Worm (Caenorhabditis elegans) whole organism, L1 larva: ENCODE measurements around the gene F14D7.12.

Source experiments
- C04F5.9 ChIP-seq: sonication (generic microtip); optimal IDR thresholded peaks from 2 replicates; lab custom pipeline; 2016; ENCODE audit warnings: missing genetic modification characterization, missing compliant biosample characterization
- C16A3.4 ChIP-seq: fragments of 150-350 bp; optimal IDR thresholded peaks from 2 replicates; lab custom pipeline; 2014; ENCODE audit warnings: missing biosample characterization, missing genetic modification characterization
- C34B4.2 ChIP-seq: sonication (generic microtip); optimal IDR thresholded peaks from 2 replicates; lab custom pipeline; 2017; ENCODE audit warnings: mild to moderate bottlenecking, missing genetic modification characterization, missing compliant biosample characterization
- F16B12.6 ChIP-seq: fragments of 150-350 bp; optimal IDR thresholded peaks from 2 replicates; lab custom pipeline; 2014; ENCODE audit warnings: missing biosample characterization, missing genetic modification characterization
- Y116A8C.19 ChIP-seq: sonication (generic microtip); optimal IDR thresholded peaks from 2 replicates; lab custom pipeline; 2016; ENCODE audit warnings: missing compliant biosample characterization, missing genetic modification characterization, borderline replicate concordance
- aha-1 ChIP-seq: fragments of 150-350 bp; optimal IDR thresholded peaks from 2 replicates; lab custom pipeline; 2014; ENCODE audit warnings: missing biosample characterization, missing genetic modification characterization
- ama-1 ChIP-seq: fragments of 150-350 bp; optimal IDR thresholded peaks from 2 replicates; lab custom pipeline; 2014
- blmp-1 ChIP-seq: fragments of 150-350 bp; optimal IDR thresholded peaks from 2 replicates; lab custom pipeline; 2014; ENCODE audit warnings: missing biosample characterization, missing genetic modification characterization
- ceh-63 ChIP-seq: fragments of 200-800 bp; sonication (Bioruptor generic); optimal IDR thresholded peaks from 2 replicates; lab custom pipeline; 2018; ENCODE audit warnings: mild to moderate bottlenecking, missing genetic modification characterization, missing compliant biosample characterization
- ceh-8 ChIP-seq: fragments of 200-800 bp; sonication (Bioruptor generic); optimal IDR thresholded peaks from 2 replicates; lab custom pipeline; 2018; ENCODE audit warnings: mild to moderate bottlenecking, missing genetic modification characterization, moderate library complexity, missing compliant biosample characterization
- ceh-82 ChIP-seq, 3 experiments: fragments of 150-350 bp in 1 of 3; sonication (generic microtip) in 2 of 3; optimal IDR thresholded peaks; 2 replicates each; lab custom pipeline; 2014 to 2017; ENCODE audit warnings: missing biosample characterization in 3 of 3, missing genetic modification characterization in 3 of 3
- ceh-90 ChIP-seq: sonication (generic microtip); optimal IDR thresholded peaks from 2 replicates; lab custom pipeline; 2016; ENCODE audit warnings: missing genetic modification characterization, missing compliant biosample characterization
- efl-1 ChIP-seq, 4 experiments: fragments of 150-350 bp; optimal IDR thresholded peaks in 3 of 4; peaks in 1 of 4; 1 replicate in 1 of 4; 2 replicates in 3 of 4; lab custom pipeline; 2014; ENCODE audit warnings: missing biosample characterization in 2 of 4, missing genetic modification characterization in 2 of 4, missing genetic modification reagents in 2 of 4
- egl-13 ChIP-seq: sonication (generic microtip); optimal IDR thresholded peaks from 2 replicates; lab custom pipeline; 2016; ENCODE audit warnings: missing genotype, missing genetic modification reagents, missing genetic modification characterization, missing compliant biosample characterization
- elt-3 ChIP-seq, 6 experiments: fragments of 150-350 bp in 1 of 6; sonication (generic microtip); optimal IDR thresholded peaks; 2 replicates each; lab custom pipeline; 2017 to 2018; ENCODE audit warnings: missing biosample characterization in 6 of 6, missing genetic modification characterization in 6 of 6, inconsistent platforms in 1 of 6
- fkh-10 ChIP-seq: sonication (generic microtip); optimal IDR thresholded peaks from 2 replicates; lab custom pipeline; 2017; ENCODE audit warnings: missing biosample characterization, missing genetic modification reagents, missing genetic modification characterization
- fkh-4 ChIP-seq: sonication (generic microtip); optimal IDR thresholded peaks from 2 replicates; lab custom pipeline; 2016; ENCODE audit warnings: missing compliant biosample characterization, missing genetic modification characterization, borderline replicate concordance
- fkh-8 ChIP-seq: sonication (generic microtip); optimal IDR thresholded peaks from 2 replicates; lab custom pipeline; 2016; ENCODE audit warnings: mild to moderate bottlenecking, missing genetic modification characterization, missing compliant biosample characterization
- grh-1 ChIP-seq: fragments of 200-800 bp; sonication (Bioruptor generic); IDR thresholded peaks from 2 replicates; pipeline ENCODE4 v1.3.6; 2022; ENCODE audit warnings: missing genetic modification reagents, missing genetic modification characterization, missing compliant biosample characterization
- hlh-17 ChIP-seq: fragments of 200-800 bp; sonication (Bioruptor generic); optimal IDR thresholded peaks from 2 replicates; lab custom pipeline; 2018; ENCODE audit warnings: missing genetic modification characterization, mild to moderate bottlenecking, missing compliant biosample characterization, moderate library complexity, borderline replicate concordance
- hlh-4 ChIP-seq: sonication (generic microtip); optimal IDR thresholded peaks from 2 replicates; lab custom pipeline; 2016; ENCODE audit warnings: mild to moderate bottlenecking, missing genetic modification characterization, missing compliant biosample characterization
- irx-1 ChIP-seq: sonication (generic microtip); optimal IDR thresholded peaks from 2 replicates; lab custom pipeline; 2016; ENCODE audit warnings: missing genetic modification characterization, missing compliant biosample characterization
- lin-14 ChIP-seq: fragments of 200-800 bp; sonication (Bioruptor generic); optimal IDR thresholded peaks from 2 replicates; lab custom pipeline; 2018; ENCODE audit warnings: mild to moderate bottlenecking, missing genetic modification characterization, moderate library complexity, missing compliant biosample characterization
- lin-39 ChIP-seq: fragments of 150-350 bp; optimal IDR thresholded peaks from 2 replicates; lab custom pipeline; 2014; ENCODE audit warnings: missing biosample characterization, missing genetic modification reagents, missing genetic modification characterization
- lir-3 ChIP-seq: sonication (generic microtip); optimal IDR thresholded peaks from 2 replicates; lab custom pipeline; 2016; ENCODE audit warnings: mild to moderate bottlenecking, missing genetic modification characterization, moderate library complexity, missing compliant biosample characterization; ENCODE audit not compliant: poor library complexity
- mab-9 ChIP-seq: fragments of 200-800 bp; sonication (Bioruptor generic); IDR thresholded peaks from 2 replicates; pipeline ENCODE4 v1.3.6; 2022; ENCODE audit warnings: missing genetic modification reagents, missing genetic modification characterization, missing compliant biosample characterization
- mef-2 ChIP-seq: fragments of 150-350 bp; optimal IDR thresholded peaks from 2 replicates; lab custom pipeline; 2014; ENCODE audit warnings: missing biosample characterization, missing genetic modification characterization
- nhr-11 ChIP-seq: fragments of 150-350 bp; optimal IDR thresholded peaks from 2 replicates; lab custom pipeline; 2014; ENCODE audit warnings: missing biosample characterization, missing genetic modification characterization
- nhr-28 ChIP-seq: fragments of 150-350 bp; optimal IDR thresholded peaks from 2 replicates; lab custom pipeline; 2014; ENCODE audit warnings: missing biosample characterization, missing genetic modification characterization
- nhr-76 ChIP-seq: sonication (generic microtip); optimal IDR thresholded peaks from 2 replicates; lab custom pipeline; 2017; ENCODE audit warnings: missing biosample characterization, missing genetic modification characterization
- pag-3 ChIP-seq: sonication (generic microtip); optimal IDR thresholded peaks from 2 replicates; lab custom pipeline; 2017; ENCODE audit warnings: missing genetic modification characterization, mild to moderate bottlenecking, missing compliant biosample characterization, antibody characterized with exemption, borderline replicate concordance; ENCODE audit not compliant: insufficient read depth
- pax-3 ChIP-seq: fragments of 200-800 bp; sonication (Bioruptor generic); optimal IDR thresholded peaks from 2 replicates; lab custom pipeline; 2018; ENCODE audit warnings: mild to moderate bottlenecking, missing genetic modification characterization, moderate library complexity, missing compliant biosample characterization
- pqm-1 ChIP-seq: sonication (generic microtip); optimal IDR thresholded peaks from 3 replicates; lab custom pipeline; 2017; ENCODE audit warnings: missing biosample characterization, missing genetic modification characterization
- snu-23 ChIP-seq: sonication (generic microtip); optimal IDR thresholded peaks from 2 replicates; lab custom pipeline; 2016; ENCODE audit warnings: missing genetic modification characterization, missing compliant biosample characterization
- sox-4 ChIP-seq: sonication (generic microtip); optimal IDR thresholded peaks from 2 replicates; lab custom pipeline; 2016; ENCODE audit warnings: missing genetic modification characterization, missing compliant biosample characterization
- sptf-1 ChIP-seq: fragments of 150-350 bp; optimal IDR thresholded peaks from 2 replicates; lab custom pipeline; 2014; ENCODE audit warnings: missing biosample characterization, missing genetic modification characterization
- swsn-7 ChIP-seq: sonication (generic microtip); optimal IDR thresholded peaks from 2 replicates; lab custom pipeline; 2016; ENCODE audit warnings: missing genetic modification characterization, missing compliant biosample characterization
- tbx-2 ChIP-seq: sonication (generic microtip); optimal IDR thresholded peaks from 2 replicates; lab custom pipeline; 2016; ENCODE audit warnings: missing genetic modification characterization, missing compliant biosample characterization
- unc-30 ChIP-seq: sonication (generic microtip); optimal IDR thresholded peaks from 2 replicates; lab custom pipeline; 2017; ENCODE audit warnings: missing biosample characterization, missing genetic modification characterization
- vab-15 ChIP-seq: sonication (generic microtip); optimal IDR thresholded peaks from 2 replicates; lab custom pipeline; 2017; ENCODE audit warnings: missing genotype, mild to moderate bottlenecking, missing genetic modification characterization, missing compliant biosample characterization
- zag-1 ChIP-seq: fragments of 150-350 bp; optimal IDR thresholded peaks from 2 replicates; lab custom pipeline; 2014; ENCODE audit warnings: missing biosample characterization, missing genetic modification characterization
- zip-4 ChIP-seq: fragments of 200-800 bp; sonication (Bioruptor generic); optimal IDR thresholded peaks from 2 replicates; lab custom pipeline; 2018; ENCODE audit warnings: mild to moderate bottlenecking, missing genetic modification characterization, moderate library complexity, missing compliant biosample characterization
- ztf-4 ChIP-seq: fragments of 150-350 bp; optimal IDR thresholded peaks from 2 replicates; lab custom pipeline; 2014; ENCODE audit warnings: missing biosample characterization, missing genetic modification characterization

The F14D7.12 gene

DNA sequence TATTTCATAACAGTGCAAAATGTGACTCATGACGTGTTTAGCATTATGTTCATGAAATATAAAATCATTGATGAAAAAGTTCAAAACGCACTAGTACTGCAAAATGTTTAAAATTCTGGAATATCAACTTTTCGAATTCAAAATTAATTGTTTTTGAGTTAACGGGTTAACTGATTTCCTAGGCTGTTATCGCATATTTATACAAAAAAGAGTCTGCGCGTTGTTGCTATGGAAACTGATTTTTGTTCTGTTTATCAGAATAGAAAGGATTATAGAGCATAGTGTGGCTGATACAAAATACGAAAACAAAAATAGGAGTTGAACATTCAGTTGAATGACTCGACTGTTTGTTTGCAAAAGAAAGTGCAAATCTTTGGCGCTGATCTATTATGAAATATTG lies 17.8 kb downstream of the F14D7.12 start:
- peak; percentile 66 for TF ChIP-seq fkh-8 (tag; lab: Kevin White, UChicago)
- no peak for TF ChIP-seq ceh-82 (tag; optimal IDR thresholded peaks at IDR 0.05; lab: Kevin White, UChicago)
- peak; percentile 54 for TF ChIP-seq pax-3 (tag; lab: Kevin White, UChicago)
- peak; percentile 3 for TF ChIP-seq ceh-90
- TF ChIP-seq, all 84 proteins: peak for 3

DNA sequence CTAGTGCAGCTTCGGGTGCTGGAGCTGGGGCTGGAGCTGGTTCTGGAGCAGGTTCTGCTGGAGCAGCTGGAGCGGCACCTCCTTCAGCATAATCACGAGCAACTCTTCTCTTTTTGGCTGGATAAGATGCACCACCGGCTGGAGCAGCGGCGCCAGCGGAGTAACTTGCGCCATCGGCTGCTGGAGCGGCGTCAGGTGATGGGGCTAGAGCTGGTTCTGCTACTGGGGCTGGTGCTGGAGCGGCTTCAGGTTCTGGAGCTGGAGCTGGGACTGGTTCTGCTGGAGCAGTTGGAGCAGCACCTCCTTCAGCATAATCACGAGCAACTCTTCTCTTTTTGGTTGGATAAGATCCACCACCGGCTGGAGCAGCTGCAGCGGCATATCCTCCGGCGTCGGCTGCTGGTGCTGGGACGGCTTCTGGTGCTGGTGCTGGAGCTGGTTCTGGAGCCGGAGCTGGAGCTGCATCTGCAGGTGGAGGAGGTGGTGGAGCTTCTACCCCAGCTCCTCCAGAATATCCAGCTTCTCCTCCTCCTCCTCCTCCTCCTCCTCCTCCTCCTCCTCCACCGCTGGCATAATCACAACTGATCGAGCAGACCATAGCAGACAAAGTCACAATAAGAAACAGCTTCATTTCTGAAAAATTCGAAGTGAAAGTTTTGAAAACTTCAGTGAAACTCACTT lies 19.4 kb downstream of the F14D7.12 start, which contains the start of gene F47B8.13:
Gene F47B8.13, minus strand, starts transcription at position 631 of the 681 bp plus-strand sequence.
- peak; percentile 40 for TF ChIP-seq ceh-8
- TF ChIP-seq lir-3 = no peak
- TF ChIP-seq, all 84 proteins: peak for 1

ce11 chrV:14320246-14320645 lies 20.4 kb downstream of the F14D7.12 start, which contains the start of gene F47B8.14:
Gene F47B8.14 (plus strand): TSS chrV:14320546.
- TF ChIP-seq mab-9 (GFP tag; lab: Robert Waterston, UW) = no peak
- TF ChIP-seq F16B12.6 (tag; lab: Kevin White, UChicago) = no peak
- TF ChIP-seq pqm-1 (tag; lab: Kevin White, UChicago) = no peak
- TF ChIP-seq zag-1 (tag; lab: Kevin White, UChicago) = no peak
- TF ChIP-seq ceh-82 (tag; optimal IDR thresholded peaks at IDR 0.05; lab: Kevin White, UChicago) = no peak
- TF ChIP-seq sox-4 = no peak
- no peak for TF ChIP-seq nhr-28 (tag; lab: Kevin White, UChicago)
- TF ChIP-seq C34B4.2 (tag; lab: Kevin White, UChicago) = no peak
- TF ChIP-seq vab-15 (tag; lab: Kevin White, UChicago) = no peak
- TF ChIP-seq fkh-4 (tag; lab: Kevin White, UChicago) = no peak
- TF ChIP-seq hlh-4 = no peak
- no peak for TF ChIP-seq unc-30
- TF ChIP-seq C16A3.4 (tag; lab: Kevin White, UChicago) = no peak
- no peak for TF ChIP-seq ztf-4 (tag; lab: Kevin White, UChicago)

ce11 chrV:14320730-14321319 lies 21.0 kb downstream of the F14D7.12 start:
- no peak for TF ChIP-seq ceh-8
- TF ChIP-seq efl-1 (optimal IDR thresholded peaks at IDR 0.05; lab: Kevin White, UChicago) = no peak
- TF ChIP-seq efl-1 (GFP tag; optimal IDR thresholded peaks at IDR 0.05 in 1 of 2; lab: Kevin White, UChicago) = peak in 1 of 2 experiments; percentile 61

ce11 chrV:14322743-14323142 lies 22.9 kb downstream of the F14D7.12 start, which contains the start of gene F47B8.3:
Gene F47B8.3 (minus strand): TSS chrV:14323003.
- TF ChIP-seq ceh-63 (GFP tag; lab: Kevin White, UChicago) (no peak), sptf-1 (tag; lab: Kevin White, UChicago) (no peak), hlh-17 (GFP tag; lab: Kevin White, UChicago) (no peak), swsn-7 (peak; percentile 40), Y116A8C.19 (tag; lab: Kevin White, UChicago) (no peak), pax-3 (tag; lab: Kevin White, UChicago) (no peak), elt-3 (tag; optimal IDR thresholded peaks at IDR 0.05; lab: Kevin White, UChicago) (no peak), lin-14 (GFP tag; lab: Kevin White, UChicago) (peak; percentile 92), nhr-76 (tag; lab: Kevin White, UChicago) (no peak), irx-1 (no peak), ama-1 (lab: Kevin White, UChicago) (no peak), zip-4 (GFP tag; lab: Kevin White, UChicago) (no peak), snu-23 (GFP tag; lab: Kevin White, UChicago) (peak; percentile 68), C04F5.9 (tag; lab: Kevin White, UChicago) (no peak), mef-2 (tag; lab: Kevin White, UChicago) (no peak), zag-1 (tag; lab: Kevin White, UChicago) (no peak), ceh-90 (no peak), egl-13 (no peak), pag-3 (peak; percentile 93), fkh-10 (no peak), blmp-1 (tag; lab: Kevin White, UChicago) (peak; percentile 50), lin-39 (tag; lab: Kevin White, UChicago) (no peak), tbx-2 (no peak), nhr-11 (tag; lab: Kevin White, UChicago) (no peak), grh-1 (GFP tag; lab: Robert Waterston, UW) (no peak), aha-1 (tag; lab: Kevin White, UChicago) (no peak), mab-9 (GFP tag; lab: Robert Waterston, UW) (no peak)
